Worm (Caenorhabditis elegans) whole organism, young adult: Measurements from ENCODE around the gene R05G9.1.

ENCODE experiments used
- ama-1 ChIP-seq, 3 experiments: fragments of 150-350 bp in 1 of 3; sonication (generic microtip) in 2 of 3; optimal IDR thresholded peaks; 2 replicates each; lab custom pipeline; 2014 to 2018; ENCODE audit warnings: missing biosample characterization in 2 of 3, missing genetic modification characterization in 2 of 3, missing genetic modification reagents in 2 of 3
- ceh-79 ChIP-seq: sonication (generic microtip); optimal IDR thresholded peaks from 2 replicates; lab custom pipeline; 2017; ENCODE audit warnings: mild to moderate bottlenecking, missing genetic modification characterization, missing compliant biosample characterization
- dpff-1 ChIP-seq: sonication (generic microtip); optimal IDR thresholded peaks from 2 replicates; lab custom pipeline; 2017; ENCODE audit warnings: mild to moderate bottlenecking, missing genetic modification characterization, missing compliant biosample characterization
- him-1 ChIP-seq: sonication (generic microtip); optimal IDR thresholded peaks from 2 replicates; lab custom pipeline; 2016; ENCODE audit warnings: missing genotype, missing genetic modification reagents, missing genetic modification characterization, missing compliant biosample characterization
- lin-40 ChIP-seq: sonication (generic microtip); optimal IDR thresholded peaks from 2 replicates; lab custom pipeline; 2016; ENCODE audit warnings: missing genetic modification characterization, mild to moderate bottlenecking, missing compliant biosample characterization, missing genotype, missing genetic modification reagents

DNA sequence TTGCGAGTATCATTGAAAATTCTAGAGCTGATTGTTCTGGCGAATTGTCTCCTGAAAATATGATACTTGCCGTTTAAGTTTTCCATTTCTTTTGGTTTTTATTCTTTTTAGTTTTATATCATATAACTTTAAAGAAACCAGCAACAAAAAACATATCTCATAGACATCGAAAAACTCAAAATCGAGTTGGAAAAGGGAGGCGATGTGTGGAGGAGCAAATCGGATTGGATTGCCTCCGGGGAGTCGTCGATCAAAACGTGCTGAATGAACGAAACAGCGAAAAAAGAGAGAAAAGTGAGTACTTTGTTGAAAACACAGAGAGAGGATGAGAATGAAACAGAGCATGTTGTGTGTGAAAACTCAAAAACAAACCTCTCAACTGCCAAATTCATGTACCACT, 5.8 kb upstream of the R05G9.1 start:
- TF ChIP-seq him-1 (tag; lab: Kevin White, UChicago) (no peak), ama-1 (optimal IDR thresholded peaks at IDR 0.05; lab: Kevin White, UChicago) (no peak), ama-1 (GFP tag; optimal IDR thresholded peaks at IDR 0.05; lab: Kevin White, UChicago) (no peak), lin-40 (tag; lab: Kevin White, UChicago) (no peak), ceh-79 (tag; lab: Kevin White, UChicago) (no peak), dpff-1 (tag; lab: Kevin White, UChicago) (no peak)
